Worm (Caenorhabditis elegans) whole organism, L4 larva: Measurements from ENCODE around the gene sdhb-1.

Experiments
- F49E8.2 ChIP-seq: sonication (generic microtip); optimal IDR thresholded peaks from 2 replicates; lab custom pipeline; 2016; ENCODE audit warnings: missing compliant biosample characterization, mild to moderate bottlenecking, missing genetic modification characterization, borderline replicate concordance
- ZK546.5 ChIP-seq, 2 experiments: sonication (generic microtip); optimal IDR thresholded peaks; 2 replicates each; lab custom pipeline; 2017; ENCODE audit warnings: missing biosample characterization in 2 of 2, missing genetic modification characterization in 2 of 2
- aly-2 ChIP-seq: sonication (generic microtip); optimal IDR thresholded peaks from 2 replicates; lab custom pipeline; 2018; ENCODE audit warnings: missing biosample characterization, missing genetic modification characterization
- mxl-2 ChIP-seq: fragments of 200-800 bp; sonication (Bioruptor generic); conservative IDR thresholded peaks from 2 replicates; pipeline ENCODE4 v1.3.6; 2022; ENCODE audit warnings: missing genetic modification reagents, missing genetic modification characterization, missing compliant biosample characterization
- pha-4 ChIP-seq, 2 experiments: fragments of 150-350 bp in 1 of 2; fragments of 200-800 bp in 1 of 2; sonication (Bioruptor generic) in 1 of 2; IDR thresholded peaks in 1 of 2; optimal IDR thresholded peaks in 1 of 2; 2 replicates each; pipeline versions ENCODE4 v1.3.6 to Lab custom; 2014 to 2022; ENCODE audit warnings: missing genetic modification characterization in 2 of 2, missing genetic modification reagents in 2 of 2, missing biosample characterization in 1 of 2, missing compliant biosample characterization in 1 of 2
- tag-97 ChIP-seq: fragments of 200-800 bp; sonication (Bioruptor generic); IDR thresholded peaks from 2 replicates; pipeline ENCODE4 v1.3.6; 2022; ENCODE audit warnings: missing genetic modification characterization, missing compliant biosample characterization

- TF ChIP-seq tag-97 (GFP tag; lab: Robert Waterston, UW) (no peak), ZK546.5 (tag; optimal IDR thresholded peaks at IDR 0.05; lab: Kevin White, UChicago) (no peak), pha-4 (GFP tag; IDR thresholded peaks at IDR 0.05; lab: Robert Waterston, UW) (no peak), pha-4 (tag; optimal IDR thresholded peaks at IDR 0.05; lab: Kevin White, UChicago) (no peak), mxl-2 (no peak), F49E8.2 (no peak), aly-2 (no peak)
These were observed 5.7 kb upstream of the sdhb-1 start, which contains the start of gene mel-11 for ce11 chrII:9358230-9358629.
